Worm (Caenorhabditis elegans) whole organism, L3 larva: ENCODE data around the gene ivd-1.

ENCODE experiments used
- aly-2 ChIP-seq: fragments of 150-350 bp; optimal IDR thresholded peaks from 2 replicates; lab custom pipeline; 2014; ENCODE audit warnings: missing biosample characterization, missing genetic modification characterization
- ceh-28 ChIP-seq: fragments of 150-350 bp; optimal IDR thresholded peaks from 2 replicates; lab custom pipeline; 2014; ENCODE audit warnings: missing biosample characterization, missing genetic modification reagents, missing genetic modification characterization
- eor-1 ChIP-seq, 2 experiments: fragments of 150-350 bp; optimal IDR thresholded peaks; 2 replicates each; lab custom pipeline; 2014 to 2018; ENCODE audit warnings: missing biosample characterization in 2 of 2, missing genetic modification characterization in 2 of 2
- lin-39 ChIP-seq: fragments of 150-350 bp; optimal IDR thresholded peaks from 2 replicates; lab custom pipeline; 2018; ENCODE audit warnings: missing biosample characterization, missing genetic modification reagents, missing genetic modification characterization
- nhr-12 ChIP-seq: fragments of 150-350 bp; optimal IDR thresholded peaks from 2 replicates; lab custom pipeline; 2014; ENCODE audit warnings: missing biosample characterization, missing genetic modification characterization
- pha-4 ChIP-seq: fragments of 150-350 bp; optimal IDR thresholded peaks from 2 replicates; lab custom pipeline; 2014; ENCODE audit warnings: missing biosample characterization, missing genetic modification reagents, missing genetic modification characterization
- skn-1 ChIP-seq: fragments of 150-350 bp; optimal IDR thresholded peaks from 2 replicates; lab custom pipeline; 2014; ENCODE audit warnings: missing biosample characterization, missing genetic modification characterization
- zag-1 ChIP-seq: fragments of 150-350 bp; optimal IDR thresholded peaks from 2 replicates; lab custom pipeline; 2014; ENCODE audit warnings: missing biosample characterization, missing genetic modification characterization
- ztf-11 ChIP-seq: fragments of 150-350 bp; optimal IDR thresholded peaks from 2 replicates; lab custom pipeline; 2014; ENCODE audit warnings: missing biosample characterization, missing genetic modification characterization
- ztf-4 ChIP-seq: fragments of 150-350 bp; optimal IDR thresholded peaks from 2 replicates; lab custom pipeline; 2014; ENCODE audit warnings: missing biosample characterization, missing genetic modification characterization

- TF ChIP-seq nhr-12 (no peak), ztf-4 (tag; lab: Kevin White, UChicago) (no peak), skn-1 (no peak), eor-1 (tag; optimal IDR thresholded peaks at IDR 0.05; lab: Kevin White, UChicago) (no peak), lin-39 (tag; lab: Kevin White, UChicago) (no peak), ceh-28 (tag; lab: Kevin White, UChicago) (no peak), pha-4 (tag; lab: Kevin White, UChicago) (no peak), zag-1 (no peak), aly-2 (no peak), ztf-11 (tag; lab: Kevin White, UChicago) (no peak)
Observed at ce11 chrIV:5086961-5087326, 1.7 kb downstream of the ivd-1 start.
